Fruit fly (Drosophila melanogaster) whole organism, pupa: ENCODE measurements around the gene CG7231.

Experiments used
- CG10348 ChIP-seq: fragments of 200-800 bp; sonication (Bioruptor generic); IDR thresholded peaks from 2 replicates; pipeline ENCODE4 v1.3.6; 2022; ENCODE audit warnings: missing biosample characterization, missing genetic modification characterization
- CG34367 ChIP-seq: fragments of 200-800 bp; sonication (Bioruptor generic); optimal IDR thresholded peaks from 2 replicates; lab custom pipeline; 2018; ENCODE audit warnings: missing biosample characterization, mild to moderate bottlenecking, missing genetic modification characterization
- CG4496 ChIP-seq: fragments of 200-800 bp; sonication (Bioruptor generic); IDR thresholded peaks from 3 replicates; pipeline ENCODE4 v1.3.6; 2022; ENCODE audit warnings: missing biosample characterization, missing genetic modification characterization
- CG9948 ChIP-seq: fragments of 200-800 bp; sonication (Bioruptor generic); optimal IDR thresholded peaks from 2 replicates; lab custom pipeline; 2018; ENCODE audit warnings: missing biosample characterization, mild to moderate bottlenecking, missing genetic modification characterization, moderate library complexity
- D1 ChIP-seq: fragments of 200-800 bp; sonication (Bioruptor generic); optimal IDR thresholded peaks from 2 replicates; lab custom pipeline; 2018; ENCODE audit warnings: missing biosample characterization, mild to moderate bottlenecking, missing genetic modification characterization, moderate library complexity
- Ets98B ChIP-seq: fragments of 200-800 bp; sonication (Bioruptor generic); IDR thresholded peaks from 2 replicates; pipeline ENCODE4 v1.3.6; 2022; ENCODE audit warnings: missing biosample characterization, missing genetic modification characterization
- Pif1B ChIP-seq: fragments of 200-800 bp; sonication (Bioruptor generic); optimal IDR thresholded peaks from 3 replicates; lab custom pipeline; 2016; ENCODE audit warnings: missing biosample characterization, missing genetic modification characterization
- fd96Ca ChIP-seq: fragments of 200-800 bp; sonication (Bioruptor generic); IDR thresholded peaks from 3 replicates; pipeline ENCODE4 v1.3.6; 2022; ENCODE audit warnings: missing biosample characterization, missing genetic modification characterization

DNA sequence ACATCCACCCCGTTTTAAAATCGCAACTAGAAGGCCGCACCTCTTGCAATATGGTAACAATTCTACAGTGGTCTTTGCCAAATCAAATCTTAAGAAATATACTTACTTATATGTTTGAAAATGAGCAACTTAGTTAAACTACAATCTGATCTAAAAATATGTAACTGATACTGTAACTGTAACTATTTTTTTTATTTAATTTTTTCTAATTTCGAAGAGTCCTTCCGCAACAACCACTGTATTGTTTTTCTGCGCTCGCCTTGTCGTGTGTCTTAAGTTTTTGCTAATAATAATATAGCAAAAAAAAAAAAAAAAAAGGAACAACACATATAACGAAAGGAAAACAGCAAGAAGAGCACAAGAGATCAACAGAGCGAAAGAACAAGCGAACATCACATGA is 12.3 kb upstream of the CG7231 start:
- TF ChIP-seq D1 (tag; lab: Kevin White, UChicago): no peak
- peak; percentile 58 for TF ChIP-seq Ets98B (GFP tag; lab: Robert Waterston, UW)
- TF ChIP-seq fd96Ca (GFP tag; lab: Robert Waterston, UW): no peak
- peak; percentile 67 for TF ChIP-seq Pif1B (GFP tag; lab: Kevin White, UChicago)
- peak; percentile 66 for TF ChIP-seq CG9948
- peak; percentile 76 for TF ChIP-seq CG4496 (GFP tag; lab: Robert Waterston, UW)
- TF ChIP-seq CG34367 (tag; lab: Kevin White, UChicago): peak; percentile 47
- no peak for TF ChIP-seq CG10348
